Worm (Caenorhabditis elegans): Measurements from ENCODE around the gene pals-38.

The pals-38 gene

DNA sequence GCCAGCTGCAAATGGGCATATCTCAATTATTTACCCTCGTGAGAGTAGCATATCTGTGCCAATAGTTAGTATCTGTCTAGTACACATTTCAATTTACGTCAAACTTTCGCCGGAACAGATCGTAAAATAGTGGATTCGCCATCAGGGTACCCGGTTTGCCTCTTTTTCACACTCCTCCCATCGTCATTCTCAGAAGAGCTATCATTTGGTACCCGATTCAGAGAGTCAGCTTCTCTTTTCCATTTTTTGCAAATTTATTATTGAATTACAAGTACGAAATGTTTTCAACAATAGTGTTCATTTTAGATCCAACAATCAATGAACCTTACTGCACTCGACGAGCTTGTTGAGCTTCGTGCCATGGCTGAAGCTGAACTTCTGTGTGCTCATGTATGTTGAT is 17.8 kb downstream of the pals-38 start, which contains the start of gene C54D10.5:
Gene C54D10.5 (plus strand): TSS at position 301 of the 400 bp plus-strand sequence.
- TF ChIP-seq alr-1 (tag; optimal IDR thresholded peaks at IDR 0.05) (no peak), elt-3 (tag; optimal IDR thresholded peaks at IDR 0.05) (no peak), ztf-1 (GFP tag; conservative IDR thresholded peaks at IDR 0.05) (no peak), blmp-1 (tag; optimal IDR thresholded peaks at IDR 0.05; ENCODE audit: insufficient read depth) (no peak), nhr-77 (tag; optimal IDR thresholded peaks at IDR 0.05) (no peak), ZK546.5 (tag; optimal IDR thresholded peaks at IDR 0.05) (no peak), elt-1 (tag; optimal IDR thresholded peaks at IDR 0.05) (no peak), R02D3.7 (tag; optimal IDR thresholded peaks at IDR 0.05) (no peak), zag-1 (tag; optimal IDR thresholded peaks at IDR 0.05) (no peak), sma-3 (GFP tag; optimal IDR thresholded peaks at IDR 0.05) (no peak)

DNA sequence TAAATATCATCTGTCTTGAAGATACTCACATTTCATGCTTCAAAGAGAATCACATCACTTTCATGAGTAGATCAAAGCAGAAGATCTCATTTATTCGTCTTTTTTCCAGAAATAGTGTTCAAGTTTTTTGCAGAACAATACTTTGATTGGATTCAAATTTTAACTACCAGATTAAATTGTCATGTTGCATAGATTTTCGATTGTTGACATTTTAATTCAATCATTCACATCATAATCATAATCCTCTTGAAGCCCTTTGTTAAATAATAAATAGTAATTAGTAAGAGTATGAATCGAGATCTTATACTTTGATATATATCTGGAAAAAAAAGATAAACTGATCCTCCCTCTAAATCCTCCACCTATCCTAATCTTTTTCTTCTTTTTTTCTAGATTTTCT is 19.0 kb downstream of the pals-38 start:
- TF ChIP-seq mab-5 (tag; optimal IDR thresholded peaks at IDR 0.05) (no peak), nhr-25 (tag; optimal IDR thresholded peaks at IDR 0.05) (no peak), nhr-21 (tag; optimal IDR thresholded peaks at IDR 0.05) (no peak), nhr-129 (tag; optimal IDR thresholded peaks at IDR 0.05) (no peak), Y55F3AM.14 (GFP tag; optimal IDR thresholded peaks at IDR 0.05) (no peak), sma-3 (GFP tag; optimal IDR thresholded peaks at IDR 0.05) (no peak), dmd-4 (tag; optimal IDR thresholded peaks at IDR 0.05) (no peak), blmp-1 (tag; optimal IDR thresholded peaks at IDR 0.05; ENCODE audit: insufficient read depth) (no peak), elt-1 (tag; optimal IDR thresholded peaks at IDR 0.05) (no peak), ceh-16 (tag; optimal IDR thresholded peaks at IDR 0.05) (no peak), nhr-12 (tag; optimal IDR thresholded peaks at IDR 0.05) (no peak), ama-1 (optimal IDR thresholded peaks at IDR 0.05) (no peak), ztf-4 (tag; optimal IDR thresholded peaks at IDR 0.05) (no peak)

DNA sequence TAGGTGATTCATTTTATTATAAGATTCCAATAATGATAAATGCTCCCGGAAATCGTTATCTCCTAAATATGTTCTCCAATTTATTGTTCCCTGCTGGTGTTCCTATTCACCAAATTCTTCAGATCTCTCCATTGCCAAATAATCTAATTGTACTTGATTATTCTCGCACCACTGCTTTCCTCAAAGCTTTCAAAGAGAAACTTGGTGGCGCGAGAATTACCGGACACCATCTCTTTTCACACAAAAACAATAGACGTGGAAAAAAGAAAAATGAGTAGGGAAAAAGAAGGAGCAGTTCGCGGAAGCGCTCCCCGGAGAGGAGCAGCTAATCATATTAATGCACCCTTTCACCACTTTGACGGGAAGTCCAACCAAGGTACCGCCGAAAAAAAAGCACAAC is 25.4 kb downstream of the pals-38 start:
- TF ChIP-seq ceh-82 (tag; optimal IDR thresholded peaks at IDR 0.05) (no peak), unc-55 (GFP tag; optimal IDR thresholded peaks at IDR 0.05) (no peak), unc-62 (GFP tag; optimal IDR thresholded peaks at IDR 0.05) (no peak), nhr-10 (tag; optimal IDR thresholded peaks at IDR 0.05) (no peak), ama-1 (optimal IDR thresholded peaks at IDR 0.05) (no peak), mab-5 (tag; optimal IDR thresholded peaks at IDR 0.05) (no peak), nhr-25 (tag; optimal IDR thresholded peaks at IDR 0.05) (no peak), nhr-11 (tag; optimal IDR thresholded peaks at IDR 0.05) (no peak), sma-9 (GFP tag; optimal IDR thresholded peaks at IDR 0.05) (no peak), sma-9 (tag; optimal IDR thresholded peaks at IDR 0.05) (no peak), nhr-23 (tag; optimal IDR thresholded peaks at IDR 0.05) (no peak), nhr-129 (tag; optimal IDR thresholded peaks at IDR 0.05) (no peak), ZK546.5 (tag; optimal IDR thresholded peaks at IDR 0.05) (no peak), mbf-1 (tag; optimal IDR thresholded peaks at IDR 0.05) (no peak), nhr-12 (tag; optimal IDR thresholded peaks at IDR 0.05) (no peak), gmeb-1 (tag; optimal IDR thresholded peaks at IDR 0.05) (no peak), zag-1 (tag; optimal IDR thresholded peaks at IDR 0.05) (no peak), ztf-1 (GFP tag; conservative IDR thresholded peaks at IDR 0.05) (no peak), nhr-6 (tag; optimal IDR thresholded peaks at IDR 0.05) (no peak), peb-1 (tag; optimal IDR thresholded peaks at IDR 0.05) (no peak)

DNA sequence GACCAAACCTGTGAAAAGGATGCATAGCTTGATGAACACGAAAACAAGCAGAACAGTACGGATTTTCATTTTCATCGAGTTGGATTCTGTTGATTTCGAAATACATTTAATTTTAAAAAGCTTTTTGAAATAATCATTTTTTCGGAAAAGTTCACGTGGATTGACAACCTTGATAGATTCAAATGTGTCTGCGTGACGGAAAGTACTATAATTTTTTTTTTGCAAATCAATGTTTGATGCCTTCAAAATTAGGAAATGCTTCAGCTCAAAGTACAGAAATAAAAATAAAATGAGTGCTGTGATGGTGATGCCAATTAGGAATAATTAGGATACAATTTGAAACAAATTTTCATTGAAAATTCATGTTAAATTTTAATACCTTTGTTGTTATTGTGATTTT is 26.0 kb downstream of the pals-38 start, which contains the start of gene C54D10.4:
Gene C54D10.4 (minus strand): TSS at position 101 of the 400 bp plus-strand sequence.
- TF ChIP-seq aly-2 (tag; optimal IDR thresholded peaks at IDR 0.05) (no peak), ZK546.5 (tag; optimal IDR thresholded peaks at IDR 0.05) (no peak), fos-1 (tag; optimal IDR thresholded peaks at IDR 0.05) (no peak), unc-39 (tag; optimal IDR thresholded peaks at IDR 0.05) (no peak), ztf-1 (GFP tag; conservative IDR thresholded peaks at IDR 0.05) (no peak), elt-3 (tag; optimal IDR thresholded peaks at IDR 0.05) (no peak), lin-13 (GFP tag; optimal IDR thresholded peaks at IDR 0.05) (no peak), nhr-77 (tag; optimal IDR thresholded peaks at IDR 0.05) (no peak), ceh-16 (tag; optimal IDR thresholded peaks at IDR 0.05) (no peak), lin-11 (tag; optimal IDR thresholded peaks at IDR 0.05) (no peak), nhr-237 (tag; optimal IDR thresholded peaks at IDR 0.05) (no peak), ztf-4 (tag; optimal IDR thresholded peaks at IDR 0.05) (no peak), unc-55 (GFP tag; optimal IDR thresholded peaks at IDR 0.05) (no peak)

Data from whole organism, L2 larva.